Worm (Caenorhabditis elegans): ENCODE measurements around the gene R10H10.3.

- TF ChIP-seq xbp-1 (tag; optimal IDR thresholded peaks at IDR 0.05) (no peak), lin-35 (GFP tag; optimal IDR thresholded peaks at IDR 0.05) (no peak), nhr-28 (tag; optimal IDR thresholded peaks at IDR 0.05) (no peak)
Observed at ce11 chrIV:10422230-10422629, 33.9 kb downstream of the R10H10.3 start.
